Fruit fly (Drosophila melanogaster) whole organism, prepupa: ENCODE data around the gene MED15.

Experiments used
- Blimp-1 ChIP-seq: fragments of 200-800 bp; sonication (Bioruptor generic); optimal IDR thresholded peaks from 3 replicates; lab custom pipeline; 2017; ENCODE audit warnings: missing biosample characterization, missing genetic modification characterization, mild to moderate bottlenecking, moderate library complexity, missing genetic modification reagents
- CG10631 ChIP-seq: fragments of 200-800 bp; sonication (Bioruptor generic); optimal IDR thresholded peaks from 2 replicates; lab custom pipeline; 2016; ENCODE audit warnings: missing biosample characterization, missing genetic modification characterization
- CG10669 ChIP-seq: fragments of 200-800 bp; sonication (Bioruptor generic); optimal IDR thresholded peaks from 3 replicates; lab custom pipeline; 2018; ENCODE audit warnings: missing biosample characterization, mild to moderate bottlenecking, missing genetic modification characterization, moderate library complexity
- CG11762 ChIP-seq: fragments of 200-800 bp; sonication (Bioruptor generic); optimal IDR thresholded peaks from 3 replicates; lab custom pipeline; 2016; ENCODE audit warnings: missing biosample characterization, missing genetic modification characterization; ENCODE audit not compliant: insufficient read depth
- CG11902 ChIP-seq: fragments of 200-800 bp; sonication (Bioruptor generic); optimal IDR thresholded peaks from 3 replicates; lab custom pipeline; 2016; ENCODE audit warnings: missing biosample characterization, missing genetic modification characterization
- CG15336 ChIP-seq: fragments of 200-800 bp; sonication (Bioruptor generic); IDR thresholded peaks from 2 replicates; pipeline ENCODE4 v1.3.6; 2022; ENCODE audit warnings: missing biosample characterization, missing genetic modification characterization
- CG1621 ChIP-seq: fragments of 200-800 bp; sonication (Bioruptor generic); optimal IDR thresholded peaks from 3 replicates; lab custom pipeline; 2018; ENCODE audit warnings: missing biosample characterization, mild to moderate bottlenecking, missing genetic modification characterization
- CG16779 ChIP-seq: fragments of 200-800 bp; sonication (Bioruptor generic); optimal IDR thresholded peaks from 3 replicates; lab custom pipeline; 2017; ENCODE audit warnings: missing biosample characterization, mild to moderate bottlenecking, missing genetic modification characterization
- CG3032 ChIP-seq: fragments of 200-800 bp; optimal IDR thresholded peaks from 2 replicates; lab custom pipeline; 2019; ENCODE audit warnings: missing biosample characterization, mild to moderate bottlenecking, missing genetic modification characterization, moderate library complexity
- CG31627 ChIP-seq: fragments of 200-800 bp; sonication (Bioruptor generic); optimal IDR thresholded peaks from 3 replicates; lab custom pipeline; 2016; ENCODE audit warnings: missing biosample characterization, missing genetic modification characterization
- CG32006 ChIP-seq: fragments of 200-800 bp; sonication (Bioruptor generic); optimal IDR thresholded peaks from 3 replicates; lab custom pipeline; 2017; ENCODE audit warnings: missing biosample characterization, mild to moderate bottlenecking, missing genetic modification characterization
- CG34406 ChIP-seq: fragments of 200-800 bp; sonication (Bioruptor generic); optimal IDR thresholded peaks from 3 replicates; lab custom pipeline; 2016; ENCODE audit warnings: missing biosample characterization, missing genetic modification characterization
- CG3919 ChIP-seq: fragments of 200-800 bp; sonication (Bioruptor generic); optimal IDR thresholded peaks from 3 replicates; lab custom pipeline; 2016; ENCODE audit warnings: missing biosample characterization, missing genetic modification characterization
- CG4318 ChIP-seq: fragments of 200-800 bp; sonication (Bioruptor generic); optimal IDR thresholded peaks from 3 replicates; lab custom pipeline; 2017; ENCODE audit warnings: missing biosample characterization, mild to moderate bottlenecking, missing genetic modification characterization
- CG6163 ChIP-seq: fragments of 200-800 bp; sonication (Bioruptor generic); IDR thresholded peaks from 3 replicates; pipeline ENCODE4 v1.3.6; 2022; ENCODE audit warnings: missing biosample characterization, missing genetic modification characterization
- CG6276 ChIP-seq: fragments of 200-800 bp; sonication (Bioruptor generic); optimal IDR thresholded peaks from 2 replicates; lab custom pipeline; 2017; ENCODE audit warnings: missing biosample characterization, mild to moderate bottlenecking, missing genetic modification characterization
- CG6792 ChIP-seq: fragments of 200-800 bp; sonication (Bioruptor generic); optimal IDR thresholded peaks from 3 replicates; lab custom pipeline; 2016; ENCODE audit warnings: missing biosample characterization, missing genetic modification characterization
- CG6808 ChIP-seq: fragments of 200-800 bp; sonication (Bioruptor generic); optimal IDR thresholded peaks from 3 replicates; lab custom pipeline; 2017; ENCODE audit warnings: missing biosample characterization, missing genetic modification characterization, mild to moderate bottlenecking, moderate library complexity, missing genetic modification reagents
- CG7368 ChIP-seq: fragments of 200-800 bp; sonication (Bioruptor generic); optimal IDR thresholded peaks from 3 replicates; lab custom pipeline; 2016; ENCODE audit warnings: missing biosample characterization, missing genetic modification characterization
- CG8119 ChIP-seq: fragments of 200-800 bp; sonication (Bioruptor generic); IDR thresholded peaks from 3 replicates; pipeline ENCODE4 v1.3.6; 2022; ENCODE audit warnings: missing biosample characterization, missing genetic modification characterization
- CG8319 ChIP-seq: fragments of 200-800 bp; sonication (Bioruptor generic); optimal IDR thresholded peaks from 3 replicates; lab custom pipeline; 2016; ENCODE audit warnings: missing biosample characterization, missing genetic modification characterization
- CG8632 ChIP-seq: fragments of 200-800 bp; sonication (Bioruptor generic); optimal IDR thresholded peaks from 3 replicates; lab custom pipeline; 2016; ENCODE audit warnings: missing biosample characterization, missing genetic modification characterization
- Eip78C ChIP-seq: fragments of 200-800 bp; sonication (Bioruptor generic); peaks from one replicate; lab custom pipeline; 2016; ENCODE audit warnings: missing biosample characterization, missing genetic modification characterization
- Eip93F ChIP-seq: fragments of 200-800 bp; sonication (Bioruptor generic); optimal IDR thresholded peaks from 2 replicates; lab custom pipeline; 2016; ENCODE audit warnings: missing biosample characterization, mild to moderate bottlenecking, missing genetic modification characterization
- Ets21C ChIP-seq: fragments of 200-800 bp; sonication (Bioruptor generic); optimal IDR thresholded peaks from 3 replicates; lab custom pipeline; 2016; ENCODE audit warnings: missing biosample characterization, missing genetic modification characterization
- Ets96B ChIP-seq: fragments of 200-800 bp; optimal IDR thresholded peaks from 2 replicates; lab custom pipeline; 2019; ENCODE audit warnings: missing biosample characterization, mild to moderate bottlenecking, missing genetic modification characterization, moderate library complexity
- Gug ChIP-seq: fragments of 200-800 bp; sonication (Bioruptor generic); IDR thresholded peaks from 2 replicates; pipeline ENCODE4 v1.3.6; 2022; ENCODE audit warnings: missing biosample characterization, missing genetic modification characterization
- Hr39 ChIP-seq: fragments of 200-800 bp; sonication (Bioruptor generic); optimal IDR thresholded peaks from 2 replicates; lab custom pipeline; 2016; ENCODE audit warnings: missing biosample characterization, missing genetic modification characterization
- Hr4 ChIP-seq: fragments of 200-800 bp; sonication (Bioruptor generic); optimal IDR thresholded peaks from 3 replicates; lab custom pipeline; 2016; ENCODE audit warnings: missing biosample characterization, missing genetic modification characterization
- Lpt ChIP-seq: fragments of 200-800 bp; sonication (Bioruptor generic); optimal IDR thresholded peaks from 3 replicates; lab custom pipeline; 2016; ENCODE audit warnings: missing biosample characterization, missing genetic modification characterization
- Met ChIP-seq: fragments of 200-800 bp; sonication (Bioruptor generic); optimal IDR thresholded peaks from 3 replicates; lab custom pipeline; 2016; ENCODE audit warnings: missing biosample characterization, missing genetic modification characterization
- OdsH ChIP-seq: fragments of 200-800 bp; sonication (Bioruptor generic); optimal IDR thresholded peaks from 3 replicates; lab custom pipeline; 2016; ENCODE audit warnings: missing biosample characterization, missing genetic modification characterization
- Smox ChIP-seq: fragments of 200-800 bp; sonication (Bioruptor generic); optimal IDR thresholded peaks from 3 replicates; lab custom pipeline; 2016; ENCODE audit warnings: missing biosample characterization, missing genetic modification characterization
- Sox102F ChIP-seq: fragments of 200-800 bp; sonication (Bioruptor generic); optimal IDR thresholded peaks from 2 replicates; lab custom pipeline; 2016; ENCODE audit warnings: missing biosample characterization, mild to moderate bottlenecking, missing genetic modification characterization
- Sox14 ChIP-seq: fragments of 200-800 bp; sonication (Bioruptor generic); optimal IDR thresholded peaks from 3 replicates; lab custom pipeline; 2016; ENCODE audit warnings: missing biosample characterization, missing genetic modification characterization
- Sox15 ChIP-seq: fragments of 200-800 bp; sonication (Bioruptor generic); optimal IDR thresholded peaks from 3 replicates; lab custom pipeline; 2016; ENCODE audit warnings: missing biosample characterization, missing genetic modification characterization
- achi ChIP-seq: fragments of 200-800 bp; sonication (Bioruptor generic); optimal IDR thresholded peaks from 3 replicates; lab custom pipeline; 2016; ENCODE audit warnings: missing biosample characterization, missing genetic modification characterization
- acj6 ChIP-seq: fragments of 200-800 bp; sonication (Bioruptor generic); optimal IDR thresholded peaks from 3 replicates; lab custom pipeline; 2016; ENCODE audit warnings: missing biosample characterization, missing genetic modification characterization
- cyc ChIP-seq: fragments of 200-800 bp; sonication (Bioruptor generic); optimal IDR thresholded peaks from 3 replicates; lab custom pipeline; 2016; ENCODE audit warnings: missing biosample characterization, missing genetic modification characterization
- eg ChIP-seq: fragments of 200-800 bp; sonication (Bioruptor generic); IDR thresholded peaks from 3 replicates; pipeline ENCODE4 v1.3.6; 2022; ENCODE audit warnings: missing biosample characterization, missing genetic modification characterization
- esn ChIP-seq: fragments of 200-800 bp; sonication (Bioruptor generic); optimal IDR thresholded peaks from 2 replicates; lab custom pipeline; 2016; ENCODE audit warnings: missing biosample characterization, mild to moderate bottlenecking, missing genetic modification characterization, moderate library complexity
- fd59A ChIP-seq: fragments of 200-800 bp; sonication (Bioruptor generic); optimal IDR thresholded peaks from 2 replicates; lab custom pipeline; 2017; ENCODE audit warnings: missing biosample characterization, mild to moderate bottlenecking, missing genetic modification characterization, missing genetic modification reagents
- fd85E ChIP-seq: fragments of 200-800 bp; sonication (Bioruptor generic); optimal IDR thresholded peaks from 3 replicates; lab custom pipeline; 2016; ENCODE audit warnings: missing biosample characterization, missing genetic modification characterization
- lz ChIP-seq: fragments of 200-800 bp; sonication (Bioruptor generic); optimal IDR thresholded peaks from 3 replicates; lab custom pipeline; 2016; ENCODE audit warnings: missing biosample characterization, missing genetic modification characterization
- net ChIP-seq: fragments of 200-800 bp; sonication (Bioruptor generic); optimal IDR thresholded peaks from 3 replicates; lab custom pipeline; 2016; ENCODE audit warnings: missing biosample characterization, missing genetic modification characterization
- pdm3 ChIP-seq: fragments of 200-800 bp; sonication (Bioruptor generic); optimal IDR thresholded peaks from 3 replicates; lab custom pipeline; 2016; ENCODE audit warnings: missing biosample characterization, missing genetic modification characterization
- salr ChIP-seq, 2 experiments: fragments of 200-800 bp; sonication (Bioruptor generic); optimal IDR thresholded peaks; 3 replicates each; lab custom pipeline; 2016 to 2018; ENCODE audit warnings: missing biosample characterization in 2 of 2, missing genetic modification characterization in 2 of 2, mild to moderate bottlenecking in 1 of 2
- spab ChIP-seq: fragments of 200-800 bp; sonication (Bioruptor generic); optimal IDR thresholded peaks from 2 replicates; lab custom pipeline; 2017; ENCODE audit warnings: missing biosample characterization, mild to moderate bottlenecking, missing genetic modification characterization, missing genetic modification reagents
- svp ChIP-seq: fragments of 200-800 bp; sonication (Bioruptor generic); peaks from one replicate; lab custom pipeline; 2016; ENCODE audit warnings: missing biosample characterization, missing genetic modification characterization
- topi ChIP-seq: fragments of 200-800 bp; sonication (Bioruptor generic); optimal IDR thresholded peaks from 3 replicates; lab custom pipeline; 2016; ENCODE audit warnings: missing biosample characterization, missing genetic modification characterization
- vri ChIP-seq: fragments of 200-800 bp; sonication (Bioruptor generic); optimal IDR thresholded peaks from 3 replicates; lab custom pipeline; 2016; ENCODE audit warnings: missing biosample characterization, mild to moderate bottlenecking, missing genetic modification characterization

Gene MED15

DNA sequence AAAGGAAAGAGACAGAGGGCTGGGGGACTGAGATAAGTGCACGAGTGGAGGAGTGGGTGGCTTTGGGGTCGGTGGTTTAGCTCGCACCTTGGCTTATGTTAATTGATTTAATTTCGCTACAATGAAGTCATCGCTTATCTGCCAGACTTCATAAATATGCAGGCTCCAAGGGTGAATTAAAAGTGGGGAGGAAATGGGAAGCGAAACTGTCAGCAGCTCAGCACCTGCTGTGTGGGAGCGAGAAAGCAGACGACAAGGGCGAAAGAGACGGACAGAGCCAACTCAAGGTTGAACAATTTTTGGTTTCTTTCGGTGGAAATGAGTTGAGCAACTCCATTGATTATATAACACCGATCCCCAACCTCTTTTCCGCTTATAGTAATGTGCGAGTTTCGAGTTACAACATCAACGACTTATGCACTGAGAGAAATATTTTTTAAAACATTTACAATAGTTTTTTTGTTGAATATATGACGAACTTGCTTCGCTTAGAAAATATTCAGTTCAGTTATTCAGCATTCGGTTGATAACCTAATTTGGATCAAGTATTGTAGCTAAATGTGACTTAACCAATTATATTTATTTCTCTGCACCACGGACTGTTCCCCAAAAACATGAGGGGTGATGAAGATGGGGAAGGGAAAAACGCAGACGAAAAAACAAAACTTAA lies 47.7 kb downstream of the MED15 start:
- peak; percentile 47 for TF ChIP-seq cyc (GFP tag; lab: Kevin White, UChicago)
- no peak for TF ChIP-seq Eip93F (GFP tag; lab: Kevin White, UChicago)
- no peak for TF ChIP-seq CG8119 (GFP tag; lab: Robert Waterston, UW)
- peak; percentile 66 for TF ChIP-seq CG34406
- TF ChIP-seq acj6 (GFP tag; lab: Kevin White, UChicago), result peak; percentile 59
- TF ChIP-seq pdm3, result peak; percentile 78
- peak; percentile 75 for TF ChIP-seq CG3919 (GFP tag; lab: Kevin White, UChicago)
- peak; percentile 93 for TF ChIP-seq Eip78C (GFP tag; lab: Kevin White, UChicago)
- no peak for TF ChIP-seq spab (GFP tag; lab: Kevin White, UChicago)
- TF ChIP-seq Sox15 (GFP tag; lab: Kevin White, UChicago), result peak; percentile 67
- TF ChIP-seq CG8632, result peak; percentile 68
- TF ChIP-seq CG11902 (GFP tag; lab: Kevin White, UChicago), result peak; percentile 59
- TF ChIP-seq OdsH (GFP tag; lab: Kevin White, UChicago), result peak; percentile 67
- TF ChIP-seq Sox102F (GFP tag; lab: Kevin White, UChicago), result peak; percentile 49
- TF ChIP-seq CG6163 (GFP tag; lab: Robert Waterston, UW), result 0 out of 3 replicates have a peak, but pooled peaks have one; percentile 64
- TF ChIP-seq Ets21C (GFP tag; lab: Kevin White, UChicago), result peak; percentile 47
- peak; percentile 63 for TF ChIP-seq topi (GFP tag; lab: Kevin White, UChicago)
- peak; percentile 51 for TF ChIP-seq Hr4 (GFP tag; lab: Kevin White, UChicago)
- peak; percentile 37 for TF ChIP-seq Sox14 (GFP tag; lab: Kevin White, UChicago)
- no peak for TF ChIP-seq CG3032 (tag; lab: Kevin White, UChicago)
- peak; percentile 43 for TF ChIP-seq lz (GFP tag; lab: Kevin White, UChicago)
- TF ChIP-seq vri (GFP tag; lab: Kevin White, UChicago), result peak; percentile 59
- no peak for TF ChIP-seq CG11762
- TF ChIP-seq CG6276 (GFP tag; lab: Kevin White, UChicago), result no peak
- TF ChIP-seq CG10631 (GFP tag; lab: Kevin White, UChicago), result peak; percentile 54
- no peak for TF ChIP-seq CG4318
- TF ChIP-seq svp (GFP tag; lab: Kevin White, UChicago), result peak; percentile 70
- peak; percentile 40 for TF ChIP-seq Smox (GFP tag; lab: Kevin White, UChicago)
- peak; percentile 45 for TF ChIP-seq CG7368 (GFP tag; lab: Kevin White, UChicago)
- no peak for TF ChIP-seq CG6808 (GFP tag; lab: Kevin White, UChicago)
- TF ChIP-seq eg (GFP tag; lab: Robert Waterston, UW), result 0 out of 3 replicates have a peak, but pooled peaks have one; percentile 44
- peak; percentile 16 for TF ChIP-seq CG8319
- peak; percentile 43 for TF ChIP-seq net (GFP tag; lab: Kevin White, UChicago)
- peak; percentile 62 for TF ChIP-seq esn (GFP tag; lab: Kevin White, UChicago)
- TF ChIP-seq CG32006, result peak; percentile 13
- TF ChIP-seq Hr39, result peak; percentile 60
- peak; percentile 68 for TF ChIP-seq achi (GFP tag; lab: Kevin White, UChicago)
- no peak for TF ChIP-seq Blimp-1
- no peak for TF ChIP-seq Lpt (GFP tag; lab: Kevin White, UChicago)
- TF ChIP-seq salr (GFP tag; optimal IDR thresholded peaks at IDR 0.05; lab: Kevin White, UChicago), result peak in 1 of 2 experiments; percentile 25
- TF ChIP-seq CG6792 (GFP tag; lab: Kevin White, UChicago), result peak; percentile 65
- peak; percentile 11 for TF ChIP-seq CG10669
- peak; percentile 25 for TF ChIP-seq fd59A
- TF ChIP-seq CG1621 (tag; lab: Kevin White, UChicago), result peak; percentile 33
- TF ChIP-seq CG15336 (GFP tag; lab: Robert Waterston, UW), result peak; percentile 53
- TF ChIP-seq CG31627 (GFP tag; lab: Kevin White, UChicago), result peak; percentile 57
- TF ChIP-seq fd85E (GFP tag; lab: Kevin White, UChicago), result no peak
- TF ChIP-seq Gug (GFP tag; lab: Robert Waterston, UW), result no peak
- TF ChIP-seq CG16779 (tag; lab: Kevin White, UChicago), result peak; percentile 38
- peak; percentile 65 for TF ChIP-seq Met (GFP tag; lab: Kevin White, UChicago)
- peak; percentile 61 for TF ChIP-seq Ets96B
